Worm (Caenorhabditis elegans): ENCODE measurements around the gene str-31.

The str-31 gene

ce11 chrV:7508566-7509044, at the start of gene str-31, which contains the start of gene nhr-172:
str-31 (minus strand) TSS chrV:7508666.
nhr-172 (plus strand) TSS chrV:7508994.
- TF ChIP-seq him-1 (tag; optimal IDR thresholded peaks at IDR 0.05) (no peak), W03F9.2 (tag; optimal IDR thresholded peaks at IDR 0.05) (no peak), dao-5 (tag; optimal IDR thresholded peaks at IDR 0.05) (no peak)

ce11 chrV:7555875-7556274, 47.4 kb upstream of the str-31 start:
- TF ChIP-seq dao-5 (tag; optimal IDR thresholded peaks at IDR 0.05) (no peak), W03F9.2 (tag; optimal IDR thresholded peaks at IDR 0.05) (no peak), him-1 (tag; optimal IDR thresholded peaks at IDR 0.05) (no peak)

ce11 chrV:7553873-7554362, 45.5 kb upstream of the str-31 start, which contains the start of gene ttr-10:
ttr-10 (minus strand) TSS chrV:7553923.
- TF ChIP-seq him-1 (tag; optimal IDR thresholded peaks at IDR 0.05) (no peak), dao-5 (tag; optimal IDR thresholded peaks at IDR 0.05) (no peak), W03F9.2 (tag; optimal IDR thresholded peaks at IDR 0.05) (no peak)

- TF ChIP-seq W03F9.2 (tag; optimal IDR thresholded peaks at IDR 0.05) = no peak
- TF ChIP-seq dao-5 (tag; optimal IDR thresholded peaks at IDR 0.05) = no peak
- TF ChIP-seq him-1 (tag; optimal IDR thresholded peaks at IDR 0.05) = no peak
Observed at ce11 chrV:7551821-7552220, 43.4 kb upstream of the str-31 start, which contains the start of gene F19F10.3. F19F10.3 (plus strand) TSS chrV:7552121.

- no peak for TF ChIP-seq dao-5 (tag; optimal IDR thresholded peaks at IDR 0.05)
- TF ChIP-seq W03F9.2 (tag; optimal IDR thresholded peaks at IDR 0.05) = no peak
- TF ChIP-seq him-1 (tag; optimal IDR thresholded peaks at IDR 0.05) = no peak
Observed at ce11 chrV:7548017-7548416, 39.6 kb upstream of the str-31 start.

- no peak for TF ChIP-seq W03F9.2 (tag; optimal IDR thresholded peaks at IDR 0.05)
- no peak for TF ChIP-seq dao-5 (tag; optimal IDR thresholded peaks at IDR 0.05)
- no peak for TF ChIP-seq him-1 (tag; optimal IDR thresholded peaks at IDR 0.05)
Observed at ce11 chrV:7547479-7547878, 39.0 kb upstream of the str-31 start, which contains the start of gene ftn-1. ftn-1 (minus strand) TSS chrV:7547579.

ce11 chrV:7545187-7545586, 36.7 kb upstream of the str-31 start, which contains the start of the genes C54F6.19 and nhx-3:
C54F6.19 (plus strand) TSS chrV:7545487.
nhx-3 (minus strand) TSS chrV:7545523.
- TF ChIP-seq dao-5 (tag; optimal IDR thresholded peaks at IDR 0.05) = no peak
- no peak for TF ChIP-seq W03F9.2 (tag; optimal IDR thresholded peaks at IDR 0.05)
- no peak for TF ChIP-seq him-1 (tag; optimal IDR thresholded peaks at IDR 0.05)

ce11 chrV:7543728-7544127, 35.3 kb upstream of the str-31 start:
- TF ChIP-seq W03F9.2 (tag; optimal IDR thresholded peaks at IDR 0.05) (no peak), dao-5 (tag; optimal IDR thresholded peaks at IDR 0.05) (no peak), him-1 (tag; optimal IDR thresholded peaks at IDR 0.05) (no peak)

ce11 chrV:7539015-7539414, 30.5 kb upstream of the str-31 start, which contains the start of gene srh-268:
srh-268 (plus strand) TSS chrV:7539315.
- TF ChIP-seq him-1 (tag; optimal IDR thresholded peaks at IDR 0.05) (no peak), W03F9.2 (tag; optimal IDR thresholded peaks at IDR 0.05) (no peak)

- TF ChIP-seq dao-5 (tag; optimal IDR thresholded peaks at IDR 0.05) (no peak), W03F9.2 (tag; optimal IDR thresholded peaks at IDR 0.05) (no peak), him-1 (tag; optimal IDR thresholded peaks at IDR 0.05) (no peak)
Observed at ce11 chrV:7538018-7538417, 29.6 kb upstream of the str-31 start, which contains the start of gene C54F6.12. C54F6.12 (minus strand) TSS chrV:7538118.

ce11 chrV:7532947-7533346, 24.5 kb upstream of the str-31 start, which contains the start of gene C54F6.3:
C54F6.3 (plus strand) TSS chrV:7533247.
- TF ChIP-seq W03F9.2 (tag; optimal IDR thresholded peaks at IDR 0.05) = no peak
- no peak for TF ChIP-seq dao-5 (tag; optimal IDR thresholded peaks at IDR 0.05)
- TF ChIP-seq him-1 (tag; optimal IDR thresholded peaks at IDR 0.05) = no peak

ce11 chrV:7529840-7530239, 21.4 kb upstream of the str-31 start, which contains the start of gene swt-2:
swt-2 (plus strand) TSS chrV:7530140.
- no peak for TF ChIP-seq him-1 (tag; optimal IDR thresholded peaks at IDR 0.05)
- TF ChIP-seq W03F9.2 (tag; optimal IDR thresholded peaks at IDR 0.05) = no peak
- TF ChIP-seq dao-5 (tag; optimal IDR thresholded peaks at IDR 0.05) = no peak

- TF ChIP-seq him-1 (tag; optimal IDR thresholded peaks at IDR 0.05) = no peak
- TF ChIP-seq W03F9.2 (tag; optimal IDR thresholded peaks at IDR 0.05) = no peak
- TF ChIP-seq dao-5 (tag; optimal IDR thresholded peaks at IDR 0.05) = no peak
Observed at ce11 chrV:7528816-7529215, 20.4 kb upstream of the str-31 start, which contains the start of gene C54F6.5. C54F6.5 (plus strand) TSS chrV:7529116.

- TF ChIP-seq W03F9.2 (tag; optimal IDR thresholded peaks at IDR 0.05) (no peak), dao-5 (tag; optimal IDR thresholded peaks at IDR 0.05) (no peak), him-1 (tag; optimal IDR thresholded peaks at IDR 0.05) (no peak)
Observed at ce11 chrV:7527153-7527552, 18.7 kb upstream of the str-31 start, which contains the start of gene C54F6.17. C54F6.17 (plus strand) TSS chrV:7527453.

All from whole organism, L4/young adult.